Fruit fly (Drosophila melanogaster) whole organism, pupa: ENCODE data around the gene CG3149.

Experiments
- CG4496 ChIP-seq: fragments of 200-800 bp; sonication (Bioruptor generic); IDR thresholded peaks from 3 replicates; pipeline ENCODE4 v1.3.6; 2022; ENCODE audit warnings: missing biosample characterization, missing genetic modification characterization
- EcR ChIP-seq: fragments of 200-800 bp; sonication (Bioruptor generic); optimal IDR thresholded peaks from 3 replicates; lab custom pipeline; 2019; ENCODE audit warnings: missing biosample characterization, missing genetic modification characterization, mild to moderate bottlenecking, moderate library complexity, missing genetic modification reagents

- no peak for TF ChIP-seq EcR
- no peak for TF ChIP-seq CG4496
These were observed 46.6 kb upstream of the CG3149 start for dm6 chrX:5741625-5742024.
